Worm (Caenorhabditis elegans) whole organism, L1 larva: ENCODE data around the gene dhs-20.

Experiments
- Y116A8C.19 ChIP-seq: sonication (generic microtip); optimal IDR thresholded peaks from 2 replicates; lab custom pipeline; 2016; ENCODE audit warnings: missing compliant biosample characterization, missing genetic modification characterization, borderline replicate concordance
- ceh-82 ChIP-seq, 3 experiments: fragments of 150-350 bp in 1 of 3; sonication (generic microtip) in 2 of 3; optimal IDR thresholded peaks; 2 replicates each; lab custom pipeline; 2014 to 2017; ENCODE audit warnings: missing biosample characterization in 3 of 3, missing genetic modification characterization in 3 of 3
- efl-1 ChIP-seq, 4 experiments: fragments of 150-350 bp; optimal IDR thresholded peaks in 3 of 4; peaks in 1 of 4; 1 replicate in 1 of 4; 2 replicates in 3 of 4; lab custom pipeline; 2014; ENCODE audit warnings: missing biosample characterization in 2 of 4, missing genetic modification characterization in 2 of 4, missing genetic modification reagents in 2 of 4
- elt-3 ChIP-seq, 6 experiments: fragments of 150-350 bp in 1 of 6; sonication (generic microtip); optimal IDR thresholded peaks; 2 replicates each; lab custom pipeline; 2017 to 2018; ENCODE audit warnings: missing biosample characterization in 6 of 6, missing genetic modification characterization in 6 of 6, inconsistent platforms in 1 of 6
- fkh-4 ChIP-seq: sonication (generic microtip); optimal IDR thresholded peaks from 2 replicates; lab custom pipeline; 2016; ENCODE audit warnings: missing compliant biosample characterization, missing genetic modification characterization, borderline replicate concordance
- fos-1 ChIP-seq: fragments of 150-350 bp; optimal IDR thresholded peaks from 2 replicates; lab custom pipeline; 2014; ENCODE audit warnings: missing biosample characterization, missing genetic modification characterization
- lin-39 ChIP-seq: fragments of 150-350 bp; optimal IDR thresholded peaks from 2 replicates; lab custom pipeline; 2014; ENCODE audit warnings: missing biosample characterization, missing genetic modification reagents, missing genetic modification characterization
- mdl-1 ChIP-seq, 2 experiments: fragments of 150-350 bp; optimal IDR thresholded peaks; 2 replicates each; lab custom pipeline; 2014 to 2017; ENCODE audit warnings: missing biosample characterization in 2 of 2, missing genetic modification characterization in 2 of 2, inconsistent platforms in 1 of 2
- nhr-237 ChIP-seq: fragments of 150-350 bp; optimal IDR thresholded peaks from 2 replicates; lab custom pipeline; 2014; ENCODE audit warnings: missing biosample characterization, missing genetic modification characterization
- skn-1 ChIP-seq: fragments of 150-350 bp; optimal IDR thresholded peaks from 2 replicates; lab custom pipeline; 2014; ENCODE audit warnings: missing biosample characterization, missing genetic modification characterization
- snpc-4 ChIP-seq: fragments of 150-350 bp; optimal IDR thresholded peaks from 2 replicates; lab custom pipeline; 2014; ENCODE audit warnings: missing biosample characterization, missing genetic modification characterization

DNA sequence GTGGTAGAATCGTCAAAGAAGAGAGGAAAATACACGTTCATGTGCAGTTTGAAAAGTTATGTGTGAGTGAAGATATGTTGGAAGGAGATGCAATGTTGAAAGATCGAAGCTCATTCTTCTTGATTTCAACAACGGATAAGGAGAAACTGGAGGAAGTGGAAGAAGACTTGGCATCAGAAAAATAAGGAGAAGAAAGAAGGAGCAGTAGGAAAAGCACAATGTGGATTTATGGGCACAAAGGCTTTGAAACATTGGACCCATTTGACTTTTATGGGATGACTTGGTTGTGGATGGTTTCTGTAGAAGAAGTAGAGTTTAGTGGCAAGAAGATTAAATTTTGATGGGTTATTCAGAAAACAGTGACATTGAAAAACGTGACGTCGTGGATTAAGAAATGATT is 15.7 kb upstream of the dhs-20 start:
- TF ChIP-seq fkh-4 (tag; lab: Kevin White, UChicago): no peak
- no peak for TF ChIP-seq snpc-4 (tag; lab: Kevin White, UChicago)
- TF ChIP-seq nhr-237 (tag; lab: Kevin White, UChicago): no peak
- TF ChIP-seq efl-1 (optimal IDR thresholded peaks at IDR 0.05; lab: Kevin White, UChicago): no peak
- no peak for TF ChIP-seq efl-1 (GFP tag; optimal IDR thresholded peaks at IDR 0.05 in 1 of 2; lab: Kevin White, UChicago)
- no peak for TF ChIP-seq ceh-82 (tag; optimal IDR thresholded peaks at IDR 0.05; lab: Kevin White, UChicago)
- no peak for TF ChIP-seq elt-3 (tag; optimal IDR thresholded peaks at IDR 0.05; lab: Kevin White, UChicago)
- no peak for TF ChIP-seq mdl-1 (tag; optimal IDR thresholded peaks at IDR 0.05; lab: Kevin White, UChicago)
- TF ChIP-seq Y116A8C.19 (tag; lab: Kevin White, UChicago): no peak
- no peak for TF ChIP-seq lin-39 (tag; lab: Kevin White, UChicago)
- TF ChIP-seq skn-1: no peak
- TF ChIP-seq fos-1 (tag; lab: Kevin White, UChicago): no peak
